Fruit fly (Drosophila melanogaster): ENCODE data around the gene Mrp5.

Mrp5 gene

dm6 chr3R:19860996-19861719 lies 14.3 kb downstream of the Mrp5 start, which contains the start of the genes Ire1 and Mrm2 (continued):
- TF ChIP-seq CG6808 (GFP tag; optimal IDR thresholded peaks at IDR 0.05), result peak; percentile 32
- TF ChIP-seq CG8119 (GFP tag; IDR thresholded peaks at IDR 0.05), result no peak; the same call in 2 of the 3 replicates
- TF ChIP-seq spab (GFP tag; optimal IDR thresholded peaks at IDR 0.05), result peak; percentile 37
- TF ChIP-seq CG6792 (GFP tag; optimal IDR thresholded peaks at IDR 0.05), result peak; percentile 49
- peak; percentile 50 for TF ChIP-seq dac (GFP tag; optimal IDR thresholded peaks at IDR 0.05)
- TF ChIP-seq cyc (GFP tag; optimal IDR thresholded peaks at IDR 0.05), result peak; percentile 87
- peak; percentile 77 for TF ChIP-seq CG11902 (GFP tag; optimal IDR thresholded peaks at IDR 0.05)
- TF ChIP-seq esn (GFP tag; optimal IDR thresholded peaks at IDR 0.05), result peak; percentile 79
- TF ChIP-seq Ets21C (GFP tag; optimal IDR thresholded peaks at IDR 0.05), result peak; percentile 75
- peak; percentile 42 for TF ChIP-seq CG34406 (GFP tag; optimal IDR thresholded peaks at IDR 0.05)
- peak; percentile 80 for TF ChIP-seq CG10631 (GFP tag; optimal IDR thresholded peaks at IDR 0.05)
- TF ChIP-seq fd85E (GFP tag; optimal IDR thresholded peaks at IDR 0.05), result no peak
- TF ChIP-seq Hr4 (GFP tag; optimal IDR thresholded peaks at IDR 0.05), result peak; percentile 79
- no peak for TF ChIP-seq Hr38 (GFP tag; optimal IDR thresholded peaks at IDR 0.05)
- peak; percentile 68 for TF ChIP-seq Smox (GFP tag; optimal IDR thresholded peaks at IDR 0.05)
- no peak for TF ChIP-seq CG4318 (GFP tag; optimal IDR thresholded peaks at IDR 0.05)
- TF ChIP-seq Gug (GFP tag; IDR thresholded peaks at IDR 0.05), result peak; percentile 67
- TF ChIP-seq eg (GFP tag; IDR thresholded peaks at IDR 0.05), result peak; percentile 88
- peak; percentile 80 for TF ChIP-seq Sox15 (GFP tag; optimal IDR thresholded peaks at IDR 0.05)
- peak; percentile 78 for TF ChIP-seq pdm3 (GFP tag; optimal IDR thresholded peaks at IDR 0.05)
- peak; percentile 74 for TF ChIP-seq CG32006 (GFP tag; optimal IDR thresholded peaks at IDR 0.05)
- TF ChIP-seq Sox14 (GFP tag; optimal IDR thresholded peaks at IDR 0.05), result peak; percentile 88
- TF ChIP-seq Ets96B (tag; optimal IDR thresholded peaks at IDR 0.05), result peak; percentile 40

- TF ChIP-seq CG9139 (GFP tag; optimal IDR thresholded peaks at IDR 0.05) (peak; percentile 43), CG6792 (GFP tag; optimal IDR thresholded peaks at IDR 0.05) (no peak), CG8632 (GFP tag; optimal IDR thresholded peaks at IDR 0.05) (no peak), CG31627 (GFP tag; optimal IDR thresholded peaks at IDR 0.05) (peak; percentile 6), svp (GFP tag) (peak; percentile 90), fd85E (GFP tag; optimal IDR thresholded peaks at IDR 0.05) (no peak), Ets96B (tag; optimal IDR thresholded peaks at IDR 0.05) (no peak), esn (GFP tag; optimal IDR thresholded peaks at IDR 0.05) (peak; percentile 44), topi (GFP tag; optimal IDR thresholded peaks at IDR 0.05) (no peak), CG3919 (GFP tag; optimal IDR thresholded peaks at IDR 0.05) (no peak), Met (GFP tag; optimal IDR thresholded peaks at IDR 0.05) (peak; percentile 39), Sox14 (GFP tag; optimal IDR thresholded peaks at IDR 0.05) (no peak), Eip78C (GFP tag) (peak; percentile 76), CG6854 (GFP tag; optimal IDR thresholded peaks at IDR 0.05) (peak; percentile 4), Ets21C (GFP tag; optimal IDR thresholded peaks at IDR 0.05) (peak; percentile 3), CG16779 (tag; optimal IDR thresholded peaks at IDR 0.05) (peak; percentile 35), cyc (GFP tag; optimal IDR thresholded peaks at IDR 0.05) (no peak), Hr38 (GFP tag; optimal IDR thresholded peaks at IDR 0.05) (no peak), fd59A (GFP tag; optimal IDR thresholded peaks at IDR 0.05) (no peak), Blimp-1 (GFP tag; optimal IDR thresholded peaks at IDR 0.05) (no peak), CG11294 (GFP tag; IDR thresholded peaks at IDR 0.05) (no peak), CG11762 (GFP tag; optimal IDR thresholded peaks at IDR 0.05; ENCODE audit: insufficient read depth) (no peak), lz (GFP tag; optimal IDR thresholded peaks at IDR 0.05) (peak; percentile 8), dac (GFP tag; optimal IDR thresholded peaks at IDR 0.05) (no peak), vri (GFP tag; optimal IDR thresholded peaks at IDR 0.05) (peak; percentile 41), CG6276 (GFP tag; optimal IDR thresholded peaks at IDR 0.05) (no peak), spab (GFP tag; optimal IDR thresholded peaks at IDR 0.05) (peak; percentile 29), Sox102F (GFP tag; optimal IDR thresholded peaks at IDR 0.05) (no peak), Lpt (GFP tag; optimal IDR thresholded peaks at IDR 0.05) (no peak)
These were observed 16.0 kb downstream of the Mrp5 start for dm6 chr3R:19859370-19860033.
